Worm (Caenorhabditis elegans) whole organism, late embryonic: Measurements from ENCODE around the gene C16C8.18.

Experiments used
- C08G9.2 ChIP-seq: sonication (generic microtip); optimal IDR thresholded peaks from 2 replicates; lab custom pipeline; 2016; ENCODE audit warnings: mild to moderate bottlenecking, missing genetic modification characterization, moderate library complexity, missing compliant biosample characterization
- F13H6.1 ChIP-seq: sonication (generic microtip); optimal IDR thresholded peaks from 2 replicates; lab custom pipeline; 2016; ENCODE audit warnings: missing genetic modification characterization, missing compliant biosample characterization
- Y22D7AL.16 ChIP-seq: sonication (generic microtip); optimal IDR thresholded peaks from 2 replicates; lab custom pipeline; 2016; ENCODE audit warnings: missing genetic modification characterization, missing compliant biosample characterization
- ahr-1 ChIP-seq: sonication (generic microtip); optimal IDR thresholded peaks from 2 replicates; lab custom pipeline; 2016; ENCODE audit warnings: missing genetic modification characterization, missing compliant biosample characterization
- ceh-14 ChIP-seq: sonication (generic microtip); optimal IDR thresholded peaks from 2 replicates; lab custom pipeline; 2016; ENCODE audit warnings: missing genotype, missing genetic modification characterization, missing compliant biosample characterization
- ceh-2 ChIP-seq: sonication (generic microtip); optimal IDR thresholded peaks from 2 replicates; lab custom pipeline; 2016; ENCODE audit warnings: missing genotype, missing genetic modification characterization, missing compliant biosample characterization
- ceh-22 ChIP-seq: sonication (generic microtip); optimal IDR thresholded peaks from 2 replicates; lab custom pipeline; 2017; ENCODE audit warnings: missing biosample characterization, missing genetic modification characterization
- ceh-30 ChIP-seq: fragments of 150-350 bp; optimal IDR thresholded peaks from 2 replicates; lab custom pipeline; 2014; ENCODE audit warnings: missing biosample characterization, missing genetic modification characterization
- ceh-34 ChIP-seq: sonication (generic microtip); optimal IDR thresholded peaks from 2 replicates; lab custom pipeline; 2016; ENCODE audit warnings: mild to moderate bottlenecking, missing genetic modification characterization, missing compliant biosample characterization
- ceh-45 ChIP-seq: fragments of 200-800 bp; sonication (Bioruptor generic); IDR thresholded peaks from 2 replicates; pipeline ENCODE4 v1.3.6; 2022; ENCODE audit warnings: missing genetic modification reagents, missing genetic modification characterization, missing compliant biosample characterization
- ceh-6 ChIP-seq: fragments of 200-800 bp; sonication (Bioruptor generic); optimal IDR thresholded peaks from 2 replicates; lab custom pipeline; 2018; ENCODE audit warnings: mild to moderate bottlenecking, missing genetic modification characterization, missing compliant biosample characterization
- ceh-9 ChIP-seq: sonication (generic microtip); optimal IDR thresholded peaks from 2 replicates; lab custom pipeline; 2016; ENCODE audit warnings: mild to moderate bottlenecking, missing genetic modification characterization, inconsistent platforms, missing compliant biosample characterization
- che-1 ChIP-seq: sonication (generic microtip); optimal IDR thresholded peaks from 2 replicates; lab custom pipeline; 2016; ENCODE audit warnings: mild to moderate bottlenecking, missing genetic modification characterization, missing compliant biosample characterization
- dmd-4 ChIP-seq: sonication (generic microtip); optimal IDR thresholded peaks from 2 replicates; lab custom pipeline; 2016; ENCODE audit warnings: borderline replicate concordance, missing genetic modification characterization, missing compliant biosample characterization
- dve-1 ChIP-seq: sonication (generic microtip); optimal IDR thresholded peaks from 2 replicates; lab custom pipeline; 2017; ENCODE audit warnings: antibody characterized with exemption, mild to moderate bottlenecking, missing genetic modification characterization, missing compliant biosample characterization
- elt-2 ChIP-seq: sonication (generic microtip); optimal IDR thresholded peaks from 2 replicates; lab custom pipeline; 2016; ENCODE audit warnings: missing genetic modification reagents, missing genetic modification characterization, missing compliant biosample characterization
- elt-4 ChIP-seq: sonication (generic microtip); optimal IDR thresholded peaks from 2 replicates; lab custom pipeline; 2016; ENCODE audit warnings: missing genetic modification characterization, missing compliant biosample characterization
- eyg-1 ChIP-seq: sonication (generic microtip); optimal IDR thresholded peaks from 2 replicates; lab custom pipeline; 2016; ENCODE audit warnings: missing genotype, missing genetic modification characterization, missing compliant biosample characterization
- hlh-13 ChIP-seq: fragments of 200-800 bp; sonication (Bioruptor generic); optimal IDR thresholded peaks from 2 replicates; lab custom pipeline; 2018; ENCODE audit warnings: mild to moderate bottlenecking, missing genetic modification characterization, missing compliant biosample characterization
- hlh-15 ChIP-seq: sonication (generic microtip); optimal IDR thresholded peaks from 2 replicates; lab custom pipeline; 2016; ENCODE audit warnings: missing genetic modification characterization, missing compliant biosample characterization
- lim-6 ChIP-seq: sonication (generic microtip); optimal IDR thresholded peaks from 2 replicates; lab custom pipeline; 2016; ENCODE audit warnings: missing genetic modification characterization, missing compliant biosample characterization
- lin-11 ChIP-seq: fragments of 200-800 bp; sonication (Bioruptor generic); optimal IDR thresholded peaks from 2 replicates; lab custom pipeline; 2018; ENCODE audit warnings: mild to moderate bottlenecking, missing genetic modification characterization, missing compliant biosample characterization
- nfya-1 ChIP-seq: sonication (generic microtip); optimal IDR thresholded peaks from 2 replicates; lab custom pipeline; 2017; ENCODE audit warnings: missing genetic modification characterization, mild to moderate bottlenecking, missing compliant biosample characterization, antibody characterized with exemption, moderate library complexity
- nhr-11 ChIP-seq: fragments of 150-350 bp; optimal IDR thresholded peaks from 2 replicates; lab custom pipeline; 2014; ENCODE audit warnings: missing biosample characterization, missing genetic modification characterization
- nhr-232 ChIP-seq: sonication (generic microtip); optimal IDR thresholded peaks from 2 replicates; lab custom pipeline; 2016; ENCODE audit warnings: missing genetic modification characterization, missing compliant biosample characterization
- npax-4 ChIP-seq: sonication (generic microtip); optimal IDR thresholded peaks from 2 replicates; lab custom pipeline; 2016; ENCODE audit warnings: missing genetic modification characterization, missing compliant biosample characterization
- pag-3 ChIP-seq: sonication (generic microtip); optimal IDR thresholded peaks from 2 replicates; lab custom pipeline; 2016; ENCODE audit warnings: missing compliant biosample characterization, missing genetic modification characterization, borderline replicate concordance
- pat-9 ChIP-seq: fragments of 200-800 bp; sonication (Bioruptor generic); optimal IDR thresholded peaks from 2 replicates; lab custom pipeline; 2018; ENCODE audit warnings: mild to moderate bottlenecking, missing genetic modification characterization, moderate library complexity, missing compliant biosample characterization
- pax-1 ChIP-seq: fragments of 150-350 bp; optimal IDR thresholded peaks from 2 replicates; lab custom pipeline; 2014; ENCODE audit warnings: missing biosample characterization, missing genetic modification characterization
- pha-4 ChIP-seq: fragments of 150-350 bp; optimal IDR thresholded peaks from 2 replicates; lab custom pipeline; 2018; ENCODE audit warnings: missing biosample characterization, missing genetic modification reagents, missing genetic modification characterization
- pqm-1 ChIP-seq: sonication (generic microtip); optimal IDR thresholded peaks from 2 replicates; lab custom pipeline; 2016; ENCODE audit warnings: missing genetic modification characterization, missing compliant biosample characterization
- rnt-1 ChIP-seq: sonication (generic microtip); optimal IDR thresholded peaks from 2 replicates; lab custom pipeline; 2016; ENCODE audit warnings: missing genetic modification characterization, missing compliant biosample characterization
- sdc-2 ChIP-seq: sonication (generic microtip); optimal IDR thresholded peaks from 2 replicates; lab custom pipeline; 2016; ENCODE audit warnings: missing genotype, missing genetic modification characterization, missing compliant biosample characterization
- sox-4 ChIP-seq: sonication (generic microtip); optimal IDR thresholded peaks from 2 replicates; lab custom pipeline; 2017; ENCODE audit warnings: mild to moderate bottlenecking, missing genetic modification characterization, inconsistent platforms, missing compliant biosample characterization
- syd-9 ChIP-seq: sonication (generic microtip); optimal IDR thresholded peaks from 2 replicates; lab custom pipeline; 2016; ENCODE audit warnings: mild to moderate bottlenecking, missing genetic modification characterization, moderate library complexity, missing compliant biosample characterization
- zip-5 ChIP-seq: sonication (generic microtip); optimal IDR thresholded peaks from 2 replicates; lab custom pipeline; 2016; ENCODE audit warnings: missing genetic modification characterization, missing compliant biosample characterization

C16C8.18 gene

DNA sequence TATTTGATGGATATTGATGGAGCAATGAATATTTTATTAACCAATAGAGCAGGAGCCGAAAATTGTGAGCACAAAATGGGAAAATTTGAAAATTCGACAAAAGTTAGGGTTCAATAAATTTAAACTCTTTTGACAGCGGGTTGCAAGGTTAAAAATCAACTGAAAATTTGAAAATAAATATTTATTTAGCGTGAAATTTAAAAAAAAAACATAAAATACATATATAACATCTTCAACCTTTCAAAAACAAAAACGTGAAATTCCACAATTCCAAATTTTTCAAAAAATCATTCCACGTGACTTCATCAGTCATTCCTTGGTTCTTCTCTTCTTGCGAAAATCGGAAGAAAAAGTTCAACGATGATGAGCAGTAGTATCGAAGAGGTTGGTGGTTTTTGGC, at the start of gene C16C8.18:
TSS of gene C16C8.18 (plus strand) at position 301 of the 400 bp plus-strand sequence.
- TF ChIP-seq nfya-1 (tag; lab: Kevin White, UChicago) (no peak), ceh-14 (tag; lab: Kevin White, UChicago) (no peak), nhr-232 (tag; lab: Kevin White, UChicago) (no peak), pqm-1 (tag; lab: Kevin White, UChicago) (no peak), pag-3 (tag; lab: Kevin White, UChicago) (no peak), syd-9 (tag; lab: Kevin White, UChicago) (no peak), elt-4 (tag; lab: Kevin White, UChicago) (no peak), ceh-9 (tag; lab: Kevin White, UChicago) (no peak), eyg-1 (tag; lab: Kevin White, UChicago) (no peak), F13H6.1 (no peak), hlh-15 (tag; lab: Kevin White, UChicago) (no peak)

DNA sequence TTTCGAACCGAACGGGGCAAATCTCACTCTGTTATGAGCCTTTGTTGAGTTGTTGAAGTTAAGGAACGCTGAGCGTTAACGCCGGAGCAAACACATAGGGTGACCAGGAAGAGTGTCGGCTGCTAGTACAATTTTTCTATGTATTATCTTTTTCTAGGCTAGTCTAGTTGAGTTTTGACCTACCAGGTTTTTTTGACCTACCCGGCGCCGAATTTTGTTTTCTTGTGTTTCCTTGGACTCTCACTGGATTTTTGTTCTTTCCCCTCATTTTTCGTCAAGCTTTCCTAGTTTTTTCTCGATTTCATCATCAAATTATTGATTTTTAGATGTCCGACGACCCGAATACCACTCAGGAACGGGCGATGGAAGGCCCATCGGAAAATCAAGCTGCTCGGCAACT, 48.0 kb upstream of the C16C8.18 start, which contains the start of gene T06D4.1:
TSS of gene T06D4.1 (plus strand) at position 321 of the 400 bp plus-strand sequence.
- no peak for TF ChIP-seq nhr-11 (tag; lab: Kevin White, UChicago)
- TF ChIP-seq che-1 (tag; lab: Kevin White, UChicago) = no peak
- no peak for TF ChIP-seq ceh-14 (tag; lab: Kevin White, UChicago)
- TF ChIP-seq pha-4 (tag; lab: Kevin White, UChicago) = no peak
- TF ChIP-seq ahr-1 (tag; lab: Kevin White, UChicago) = no peak
- no peak for TF ChIP-seq ceh-34 (tag; lab: Kevin White, UChicago)
- TF ChIP-seq ceh-2 (tag; lab: Kevin White, UChicago) = no peak
- no peak for TF ChIP-seq zip-5 (tag; lab: Kevin White, UChicago)
- TF ChIP-seq C08G9.2 (tag; lab: Kevin White, UChicago) = no peak
- TF ChIP-seq pat-9 (tag; lab: Kevin White, UChicago) = no peak
- TF ChIP-seq ceh-22 = no peak
- TF ChIP-seq elt-2 (tag; lab: Kevin White, UChicago) = no peak
- no peak for TF ChIP-seq hlh-15 (tag; lab: Kevin White, UChicago)
- no peak for TF ChIP-seq ceh-45
- no peak for TF ChIP-seq ceh-30 (tag; lab: Kevin White, UChicago)

DNA sequence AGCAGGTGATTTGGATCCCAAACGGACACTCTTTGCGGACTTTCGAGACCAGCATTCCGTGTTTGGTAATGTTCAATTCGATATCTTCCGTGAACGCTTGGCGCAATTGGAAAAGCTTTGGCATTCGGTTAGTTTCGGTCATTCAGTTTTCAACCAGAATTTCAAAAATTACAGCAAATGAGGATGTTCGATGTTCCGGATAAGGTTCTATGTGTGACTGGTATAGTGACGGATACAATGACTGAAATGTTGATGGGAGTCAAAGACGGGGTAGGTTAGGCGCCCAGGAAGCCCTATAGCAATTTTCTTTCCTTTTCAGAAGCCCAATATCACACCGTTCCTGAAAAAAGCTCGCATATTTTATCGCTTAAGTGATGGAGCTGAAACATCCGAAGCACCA, 46.4 kb upstream of the C16C8.18 start:
- TF ChIP-seq ceh-6 (GFP tag; lab: Kevin White, UChicago) (no peak), pqm-1 (tag; lab: Kevin White, UChicago) (no peak), rnt-1 (tag; lab: Kevin White, UChicago) (no peak), Y22D7AL.16 (no peak), lin-11 (tag; lab: Kevin White, UChicago) (no peak), sdc-2 (tag; lab: Kevin White, UChicago) (no peak), npax-4 (tag; lab: Kevin White, UChicago) (no peak), ceh-22 (no peak), sox-4 (tag; lab: Kevin White, UChicago) (no peak), nhr-232 (tag; lab: Kevin White, UChicago) (no peak)

DNA sequence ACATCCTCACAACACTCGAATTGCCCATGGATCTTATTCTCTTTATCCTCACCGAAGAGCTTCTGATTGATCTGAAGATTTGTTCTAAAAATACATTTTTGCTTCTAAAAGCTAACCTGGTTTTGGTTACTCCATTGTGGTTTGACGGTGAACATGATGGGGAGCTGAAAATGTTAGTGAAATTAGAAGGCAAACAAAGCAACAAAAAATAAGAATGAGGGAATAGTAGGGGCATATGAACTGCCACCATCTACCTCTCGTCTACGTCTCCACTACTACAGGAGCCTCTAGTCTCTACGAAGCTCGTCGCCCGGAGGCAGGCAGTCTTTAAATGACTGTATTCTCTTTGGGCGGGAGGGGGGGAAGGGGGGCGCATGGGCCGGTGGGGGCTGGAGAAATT, 43.8 kb upstream of the C16C8.18 start, which contains the start of gene T06D4.2:
TSS of gene T06D4.2 (minus strand) at position 170 of the 400 bp plus-strand sequence.
- TF ChIP-seq npax-4 (tag; lab: Kevin White, UChicago) = no peak
- TF ChIP-seq dmd-4 (tag; lab: Kevin White, UChicago) = no peak
- no peak for TF ChIP-seq ahr-1 (tag; lab: Kevin White, UChicago)
- TF ChIP-seq dve-1 (tag; lab: Kevin White, UChicago) = no peak
- no peak for TF ChIP-seq sox-4 (tag; lab: Kevin White, UChicago)

DNA sequence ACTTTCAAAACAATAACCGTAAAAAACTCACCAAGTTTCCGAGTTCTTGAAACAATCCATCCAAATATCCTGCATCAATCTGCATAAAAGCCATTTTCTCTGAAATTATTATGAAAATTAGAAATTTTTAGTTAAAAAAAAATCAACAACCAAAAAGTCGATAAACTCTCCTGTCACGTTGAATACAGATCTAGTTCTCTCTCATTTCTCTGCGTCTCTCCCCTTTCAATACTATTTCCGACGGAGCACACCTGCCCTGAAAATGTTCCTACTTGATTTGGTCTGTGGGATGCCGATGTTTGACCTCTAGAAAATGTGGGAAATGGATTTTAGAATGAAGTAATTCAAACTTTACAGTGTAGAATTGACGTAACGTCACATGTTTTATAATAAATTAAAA, 42.0 kb upstream of the C16C8.18 start, which contains the start of gene T06D4.6:
TSS of gene T06D4.6 (minus strand) at position 101 of the 400 bp plus-strand sequence.
- TF ChIP-seq pax-1 (tag; lab: Kevin White, UChicago) = no peak
- no peak for TF ChIP-seq F13H6.1
- no peak for TF ChIP-seq lim-6 (tag; lab: Kevin White, UChicago)
- no peak for TF ChIP-seq ceh-30 (tag; lab: Kevin White, UChicago)
- no peak for TF ChIP-seq Y22D7AL.16
- no peak for TF ChIP-seq hlh-13
- TF ChIP-seq pag-3 (tag; lab: Kevin White, UChicago) = no peak
- no peak for TF ChIP-seq nhr-11 (tag; lab: Kevin White, UChicago)
